Worm (Caenorhabditis elegans) whole organism, L4 larva: Measurements from ENCODE around the gene ucp-4.
A peak's percentile ranks its signal among the peaks of the same experiment; 100 is the strongest.

Experiments used
- F44E2.7 ChIP-seq: fragments of 200-800 bp; sonication (Bioruptor generic); IDR thresholded peaks from 2 replicates; pipeline ENCODE4 v2.1.2; 2022; ENCODE audit warnings: missing genetic modification characterization, missing compliant biosample characterization
- T20F7.1 ChIP-seq: fragments of 200-800 bp; sonication (Bioruptor generic); optimal IDR thresholded peaks from 2 replicates; lab custom pipeline; 2018; ENCODE audit warnings: mild to moderate bottlenecking, missing genetic modification characterization, missing compliant biosample characterization
- Y75B8A.6 ChIP-seq: fragments of 200-800 bp; sonication (Bioruptor generic); IDR thresholded peaks from 2 replicates; pipeline ENCODE4 v1.3.6; 2022; ENCODE audit warnings: missing genetic modification reagents, missing genetic modification characterization, missing compliant biosample characterization
- ZK546.5 ChIP-seq, 2 experiments: sonication (generic microtip); optimal IDR thresholded peaks; 2 replicates each; lab custom pipeline; 2017; ENCODE audit warnings: missing biosample characterization in 2 of 2, missing genetic modification characterization in 2 of 2
- arid-1 ChIP-seq: fragments of 200-800 bp; sonication (Bioruptor generic); conservative IDR thresholded peaks from 2 replicates; pipeline ENCODE4 v1.3.6; 2022; ENCODE audit warnings: missing genetic modification reagents, missing genetic modification characterization, missing compliant biosample characterization
- ceh-20 ChIP-seq: fragments of 200-800 bp; sonication (Bioruptor generic); IDR thresholded peaks from 2 replicates; pipeline ENCODE4 v1.3.6; 2022; ENCODE audit warnings: missing genetic modification reagents, missing genetic modification characterization, missing compliant biosample characterization
- ceh-28 ChIP-seq: fragments of 150-350 bp; optimal IDR thresholded peaks from 2 replicates; lab custom pipeline; 2014; ENCODE audit warnings: missing biosample characterization, missing genetic modification reagents, missing genetic modification characterization
- ceh-32 ChIP-seq: sonication (generic microtip); optimal IDR thresholded peaks from 2 replicates; lab custom pipeline; 2016; ENCODE audit warnings: mild to moderate bottlenecking, missing genetic modification characterization, missing compliant biosample characterization; ENCODE audit not compliant: poor library complexity
- ces-1 ChIP-seq: fragments of 150-350 bp; sonication (generic microtip); optimal IDR thresholded peaks from 4 replicates; lab custom pipeline; 2014; ENCODE audit warnings: missing biosample characterization, missing genetic modification reagents, missing genetic modification characterization
- cey-2 ChIP-seq: sonication (generic microtip); optimal IDR thresholded peaks from 3 replicates; lab custom pipeline; 2017; ENCODE audit warnings: missing genetic modification characterization, mild to moderate bottlenecking, missing compliant biosample characterization, antibody characterized with exemption, borderline replicate concordance; ENCODE audit not compliant: insufficient read depth
- daf-16 ChIP-seq, 3 experiments: sonication (generic microtip); optimal IDR thresholded peaks; 2 replicates each; lab custom pipeline; 2016 to 2017; ENCODE audit warnings: missing genetic modification characterization in 3 of 3, missing genetic modification reagents in 3 of 3, mild to moderate bottlenecking in 2 of 3, missing compliant biosample characterization in 2 of 3, missing biosample characterization in 1 of 3, moderate library complexity in 1 of 3
- daf-19 ChIP-seq: fragments of 200-800 bp; sonication (Bioruptor generic); conservative IDR thresholded peaks from 2 replicates; pipeline ENCODE4 v1.3.6; 2022; ENCODE audit warnings: missing genetic modification characterization, missing compliant biosample characterization
- dmd-6 ChIP-seq: fragments of 200-800 bp; sonication (Bioruptor generic); IDR thresholded peaks from 2 replicates; pipeline ENCODE4 v1.3.6; 2022; ENCODE audit warnings: missing genetic modification reagents, missing genetic modification characterization, missing compliant biosample characterization
- duxl-1 ChIP-seq: sonication (generic microtip); optimal IDR thresholded peaks from 2 replicates; lab custom pipeline; 2016; ENCODE audit warnings: mild to moderate bottlenecking, missing genetic modification characterization, moderate library complexity, missing compliant biosample characterization; ENCODE audit not compliant: poor library complexity
- fkh-10 ChIP-seq: fragments of 150-350 bp; optimal IDR thresholded peaks from 2 replicates; lab custom pipeline; 2014; ENCODE audit warnings: missing biosample characterization, missing genetic modification reagents, missing genetic modification characterization
- hlh-11 ChIP-seq: fragments of 200-800 bp; sonication (Bioruptor generic); optimal IDR thresholded peaks from 2 replicates; lab custom pipeline; 2018; ENCODE audit warnings: mild to moderate bottlenecking, missing genetic modification characterization, missing compliant biosample characterization
- hlh-30 ChIP-seq: sonication (generic microtip); optimal IDR thresholded peaks from 2 replicates; lab custom pipeline; 2017; ENCODE audit warnings: antibody characterized with exemption, mild to moderate bottlenecking, missing genetic modification characterization, missing compliant biosample characterization; ENCODE audit not compliant: insufficient read depth
- jun-1 ChIP-seq: fragments of 150-350 bp; optimal IDR thresholded peaks from 2 replicates; lab custom pipeline; 2014; ENCODE audit warnings: missing biosample characterization, missing genetic modification reagents, missing genetic modification characterization
- lim-7 ChIP-seq: fragments of 200-800 bp; sonication (Bioruptor generic); IDR thresholded peaks from 2 replicates; pipeline ENCODE4 v1.3.6; 2022; ENCODE audit warnings: missing genetic modification characterization, missing compliant biosample characterization
- lin-13 ChIP-seq: fragments of 150-350 bp; optimal IDR thresholded peaks from 2 replicates; lab custom pipeline; 2014; ENCODE audit warnings: missing biosample characterization, missing genetic modification reagents, missing genetic modification characterization
- lin-15B ChIP-seq: fragments of 150-350 bp; sonication (generic microtip); optimal IDR thresholded peaks from 3 replicates; lab custom pipeline; 2014; ENCODE audit warnings: missing biosample characterization, missing genetic modification characterization
- lin-29 ChIP-seq: fragments of 200-800 bp; sonication (Bioruptor generic); IDR thresholded peaks from 2 replicates; pipeline ENCODE4 v1.3.6; 2022; ENCODE audit warnings: missing genetic modification reagents, missing genetic modification characterization, missing compliant biosample characterization
- lin-39 ChIP-seq: fragments of 150-350 bp; optimal IDR thresholded peaks from 2 replicates; lab custom pipeline; 2014; ENCODE audit warnings: missing biosample characterization, missing genetic modification reagents, missing genetic modification characterization
- lir-3 ChIP-seq: sonication (generic microtip); optimal IDR thresholded peaks from 2 replicates; lab custom pipeline; 2016; ENCODE audit warnings: mild to moderate bottlenecking, missing genetic modification characterization, missing compliant biosample characterization
- madf-5 ChIP-seq, 2 experiments: fragments of 200-800 bp; sonication (Bioruptor generic); IDR thresholded peaks; 2 replicates each; pipeline ENCODE4 v1.3.6; 2022; ENCODE audit warnings: missing compliant biosample characterization in 2 of 2, missing genetic modification characterization in 2 of 2
- madf-9 ChIP-seq: fragments of 200-800 bp; sonication (Bioruptor generic); conservative IDR thresholded peaks from 2 replicates; pipeline ENCODE4 v1.3.6; 2022; ENCODE audit warnings: missing genetic modification reagents, missing genetic modification characterization, missing compliant biosample characterization
- mdl-1 ChIP-seq, 2 experiments: fragments of 150-350 bp in 1 of 2; sonication (generic microtip) in 1 of 2; optimal IDR thresholded peaks; 2 replicates each; lab custom pipeline; 2014 to 2017; ENCODE audit warnings: missing biosample characterization in 2 of 2, missing genetic modification characterization in 2 of 2
- mes-2 ChIP-seq: sonication (generic microtip); optimal IDR thresholded peaks from 2 replicates; lab custom pipeline; 2016; ENCODE audit warnings: missing genotype, mild to moderate bottlenecking, missing genetic modification characterization, missing compliant biosample characterization; ENCODE audit not compliant: poor library complexity, severe bottlenecking
- mxl-2 ChIP-seq: fragments of 200-800 bp; sonication (Bioruptor generic); conservative IDR thresholded peaks from 2 replicates; pipeline ENCODE4 v1.3.6; 2022; ENCODE audit warnings: missing genetic modification reagents, missing genetic modification characterization, missing compliant biosample characterization
- nhr-10 ChIP-seq: fragments of 150-350 bp; optimal IDR thresholded peaks from 2 replicates; lab custom pipeline; 2014; ENCODE audit warnings: missing biosample characterization, missing genetic modification characterization
- nhr-111 ChIP-seq: fragments of 200-800 bp; sonication (Bioruptor generic); optimal IDR thresholded peaks from 2 replicates; lab custom pipeline; 2018; ENCODE audit warnings: mild to moderate bottlenecking, missing genetic modification characterization, missing compliant biosample characterization
- nhr-237 ChIP-seq: sonication (generic microtip); optimal IDR thresholded peaks from 2 replicates; lab custom pipeline; 2017; ENCODE audit warnings: missing biosample characterization, missing genetic modification characterization
- nhr-25 ChIP-seq: sonication (generic microtip); optimal IDR thresholded peaks from 2 replicates; lab custom pipeline; 2017; ENCODE audit warnings: missing genetic modification characterization, mild to moderate bottlenecking, missing compliant biosample characterization, antibody characterized with exemption, moderate library complexity, borderline replicate concordance; ENCODE audit not compliant: insufficient read depth
- nhr-28 ChIP-seq: fragments of 150-350 bp; optimal IDR thresholded peaks from 2 replicates; lab custom pipeline; 2014; ENCODE audit warnings: missing biosample characterization, missing genetic modification characterization
- nhr-41 ChIP-seq: fragments of 200-800 bp; sonication (Bioruptor generic); IDR thresholded peaks from 2 replicates; pipeline ENCODE4 v1.3.6; 2022; ENCODE audit warnings: missing genetic modification reagents, missing genetic modification characterization, missing compliant biosample characterization
- nhr-48 ChIP-seq: sonication (generic microtip); optimal IDR thresholded peaks from 2 replicates; lab custom pipeline; 2016; ENCODE audit warnings: mild to moderate bottlenecking, missing genetic modification characterization, missing compliant biosample characterization
- rbr-2 ChIP-seq: sonication (generic microtip); optimal IDR thresholded peaks from 2 replicates; lab custom pipeline; 2016; ENCODE audit warnings: missing genotype, missing genetic modification characterization, missing compliant biosample characterization
- saeg-2 ChIP-seq: fragments of 200-800 bp; sonication (Bioruptor generic); IDR thresholded peaks from 2 replicates; pipeline ENCODE4 v1.3.6; 2022; ENCODE audit warnings: missing genetic modification reagents, missing genetic modification characterization, missing compliant biosample characterization
- skn-1 ChIP-seq: fragments of 150-350 bp; optimal IDR thresholded peaks from 2 replicates; lab custom pipeline; 2014; ENCODE audit warnings: missing biosample characterization, missing genetic modification characterization
- spr-1 ChIP-seq: sonication (generic microtip); optimal IDR thresholded peaks from 2 replicates; lab custom pipeline; 2016; ENCODE audit warnings: mild to moderate bottlenecking, missing genetic modification characterization, missing compliant biosample characterization
- tag-97 ChIP-seq: fragments of 200-800 bp; sonication (Bioruptor generic); IDR thresholded peaks from 2 replicates; pipeline ENCODE4 v1.3.6; 2022; ENCODE audit warnings: missing genetic modification characterization, missing compliant biosample characterization
- tra-1 ChIP-seq: fragments of 200-800 bp; sonication (Bioruptor generic); IDR thresholded peaks from 2 replicates; pipeline ENCODE4 v1.3.6; 2022; ENCODE audit warnings: missing genetic modification reagents, missing genetic modification characterization, missing compliant biosample characterization
- unc-130 ChIP-seq: sonication (generic microtip); optimal IDR thresholded peaks from 2 replicates; lab custom pipeline; 2016; ENCODE audit warnings: missing genetic modification reagents, missing genetic modification characterization, missing compliant biosample characterization
- unc-39 ChIP-seq: sonication (generic microtip); optimal IDR thresholded peaks from 2 replicates; lab custom pipeline; 2017; ENCODE audit warnings: missing biosample characterization, missing genetic modification characterization
- unc-62 ChIP-seq, 3 experiments: fragments of 150-350 bp in 1 of 3; sonication (generic microtip); optimal IDR thresholded peaks in 2 of 3; peaks in 1 of 3; 1 replicate in 1 of 3; 2 replicates in 2 of 3; lab custom pipeline; 2014 to 2017; ENCODE audit warnings: missing biosample characterization in 3 of 3, missing genetic modification characterization in 3 of 3, missing genetic modification reagents in 3 of 3, missing genotype in 1 of 3
- vab-7 ChIP-seq: fragments of 200-800 bp; sonication (Bioruptor generic); IDR thresholded peaks from 2 replicates; pipeline ENCODE4 v1.3.6; 2022; ENCODE audit warnings: missing genetic modification reagents, missing genetic modification characterization, missing compliant biosample characterization
- zip-11 ChIP-seq: fragments of 200-800 bp; sonication (Bioruptor generic); IDR thresholded peaks from 2 replicates; pipeline ENCODE4 v1.3.6; 2022; ENCODE audit warnings: missing genetic modification characterization, missing compliant biosample characterization
- ztf-11 ChIP-seq: fragments of 150-350 bp; optimal IDR thresholded peaks from 2 replicates; lab custom pipeline; 2014; ENCODE audit warnings: missing biosample characterization, missing genetic modification characterization

Gene ucp-4

DNA sequence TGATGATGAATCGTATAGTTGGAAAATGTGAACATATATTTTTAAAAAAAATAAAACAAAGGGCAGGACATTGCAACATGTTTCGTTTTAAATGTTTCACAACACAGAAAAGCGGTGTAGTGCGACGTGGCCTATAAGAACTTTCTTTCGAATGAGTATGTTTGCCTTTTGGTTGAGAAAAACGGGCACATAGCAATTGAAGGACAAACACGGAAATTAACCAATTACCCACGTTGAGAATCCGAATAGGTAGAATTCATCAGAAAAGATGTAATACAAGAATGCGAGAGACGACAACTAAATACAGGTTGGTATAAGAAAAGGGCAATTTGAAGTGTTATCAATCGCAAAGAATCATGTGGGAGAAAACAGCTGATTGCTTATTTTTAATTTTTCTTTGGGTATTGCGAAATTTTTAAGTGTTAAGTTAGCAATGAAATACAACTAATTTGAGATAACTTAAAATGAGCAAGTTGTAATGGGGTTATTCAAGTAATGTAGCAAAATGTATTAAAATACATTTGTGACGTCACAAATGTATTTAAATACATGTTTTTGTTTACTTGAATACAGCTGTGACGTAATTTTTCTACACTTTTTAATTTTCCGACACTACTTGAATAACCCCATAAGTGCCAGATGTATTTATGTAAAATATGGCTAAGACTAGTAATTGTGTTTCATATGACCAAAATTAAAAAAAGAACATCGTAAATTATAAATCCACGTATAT is 616 bp upstream of the ucp-4 start, which contains the start of gene acl-14:
Gene acl-14, minus strand, starts transcription at position 316 of the 733 bp plus-strand sequence.
- TF ChIP-seq nhr-48 (tag; lab: Kevin White, UChicago) (no peak), fkh-10 (GFP tag; lab: Kevin White, UChicago) (no peak), ceh-28 (tag; lab: Kevin White, UChicago) (no peak), hlh-30 (peak; percentile 30), arid-1 (GFP tag; lab: Robert Waterston, UW) (no peak), nhr-25 (no peak), tag-97 (no peak), jun-1 (tag; lab: Kevin White, UChicago) (no peak), cey-2 (no peak), ceh-32 (no peak), ZK546.5 (tag; optimal IDR thresholded peaks at IDR 0.05; lab: Kevin White, UChicago) (no peak), daf-16 (GFP tag; optimal IDR thresholded peaks at IDR 0.05; lab: Kevin White, UChicago) (no peak), daf-16 (tag; optimal IDR thresholded peaks at IDR 0.05; lab: Kevin White, UChicago) (peak; percentile 34), ztf-11 (tag; lab: Kevin White, UChicago) (no peak), mes-2 (tag; lab: Kevin White, UChicago) (peak; percentile 28), lin-15B (tag; lab: Kevin White, UChicago) (no peak), unc-130 (GFP tag; lab: Kevin White, UChicago) (no peak), ceh-20 (GFP tag; lab: Robert Waterston, UW) (no peak), hlh-11 (no peak), ces-1 (GFP tag; lab: Kevin White, UChicago) (no peak), dmd-6 (GFP tag; lab: Robert Waterston, UW) (peak; percentile 31; the same call in 1 of the 2 replicates), mxl-2 (no peak), unc-62 (GFP tag; optimal IDR thresholded peaks at IDR 0.05 in 1 of 2; lab: Kevin White, UChicago) (peak in 1 of 2 experiments; percentile 36), unc-62 (tag; optimal IDR thresholded peaks at IDR 0.05; lab: Kevin White, UChicago) (no peak), spr-1 (no peak), nhr-111 (no peak), madf-5 (GFP tag; IDR thresholded peaks at IDR 0.05; lab: Robert Waterston, UW) (no peak), Y75B8A.6 (GFP tag; lab: Robert Waterston, UW) (no peak), lir-3 (no peak), mdl-1 (tag; optimal IDR thresholded peaks at IDR 0.05; lab: Kevin White, UChicago) (peak in 1 of 2 experiments; percentile 10), nhr-10 (no peak), zip-11 (GFP tag; lab: Robert Waterston, UW) (no peak), T20F7.1 (GFP tag; lab: Kevin White, UChicago) (no peak), unc-39 (no peak), nhr-28 (tag; lab: Kevin White, UChicago) (peak; percentile 64), rbr-2 (tag; lab: Kevin White, UChicago) (no peak), tra-1 (GFP tag; lab: Robert Waterston, UW) (no peak), saeg-2 (GFP tag; lab: Robert Waterston, UW) (no peak), nhr-237 (no peak), lin-13 (GFP tag; lab: Kevin White, UChicago) (no peak), nhr-41 (GFP tag; lab: Robert Waterston, UW) (no peak), lin-29 (GFP tag; lab: Robert Waterston, UW) (no peak), skn-1 (no peak), duxl-1 (tag; lab: Kevin White, UChicago) (no peak), F44E2.7 (GFP tag; lab: Robert Waterston, UW) (no peak), madf-9 (GFP tag; lab: Robert Waterston, UW) (no peak), vab-7 (GFP tag; lab: Robert Waterston, UW) (no peak), lim-7 (no peak), lin-39 (no peak), daf-19 (GFP tag; lab: Robert Waterston, UW) (no peak)
